Worm (Caenorhabditis elegans) whole organism, midembryonic: Measurements from ENCODE around the gene ZC404.16.

Experiments used
- T22C8.4 ChIP-seq: fragments of 200-800 bp; sonication (Bioruptor generic); IDR thresholded peaks from 2 replicates; pipeline ENCODE4 v1.3.6; 2022; ENCODE audit warnings: missing genetic modification characterization, missing compliant biosample characterization
- cog-1 ChIP-seq: sonication (generic microtip); optimal IDR thresholded peaks from 2 replicates; lab custom pipeline; 2016; ENCODE audit warnings: missing genetic modification characterization, missing compliant biosample characterization
- flt-1 ChIP-seq: fragments of 200-800 bp; sonication (Bioruptor generic); IDR thresholded peaks from 2 replicates; pipeline ENCODE4 v1.3.6; 2022; ENCODE audit warnings: missing genetic modification characterization, missing compliant biosample characterization
- klf-2 ChIP-seq: fragments of 200-800 bp; sonication (Bioruptor generic); conservative IDR thresholded peaks from 2 replicates; pipeline ENCODE4 v1.3.6; 2022; ENCODE audit warnings: missing genetic modification reagents, missing genetic modification characterization, missing compliant biosample characterization
- med-1 ChIP-seq: sonication (generic microtip); optimal IDR thresholded peaks from 2 replicates; lab custom pipeline; 2017; ENCODE audit warnings: missing genetic modification characterization, mild to moderate bottlenecking, missing compliant biosample characterization, antibody characterized with exemption, missing genetic modification reagents; ENCODE audit not compliant: insufficient read depth
- ref-1 ChIP-seq: fragments of 200-800 bp; sonication (Bioruptor generic); conservative IDR thresholded peaks from 2 replicates; pipeline ENCODE4 v1.3.6; 2022; ENCODE audit warnings: missing genetic modification reagents, missing genetic modification characterization, missing compliant biosample characterization
- tab-1 ChIP-seq: fragments of 200-800 bp; sonication (Bioruptor generic); IDR thresholded peaks from 2 replicates; pipeline ENCODE4 v1.3.6; 2022; ENCODE audit warnings: missing genetic modification characterization, missing compliant biosample characterization
- ztf-23 ChIP-seq: fragments of 200-800 bp; sonication (Bioruptor generic); IDR thresholded peaks from 2 replicates; pipeline ENCODE4 v1.3.6; 2022; ENCODE audit warnings: missing genetic modification reagents, missing genetic modification characterization, missing compliant biosample characterization
- ztf-29 ChIP-seq: fragments of 200-800 bp; sonication (Bioruptor generic); IDR thresholded peaks from 2 replicates; pipeline ENCODE4 v1.3.6; 2022; ENCODE audit warnings: missing genetic modification reagents, missing genetic modification characterization, missing compliant biosample characterization

The ZC404.16 gene

ce11 chrV:6801850-6802249 is 28.2 kb upstream of the ZC404.16 start, which contains the start of gene dmsr-10:
dmsr-10 (minus strand) TSS chrV:6801950.
- TF ChIP-seq ztf-29 (GFP tag; lab: Robert Waterston, UW) (no peak), flt-1 (no peak), ztf-23 (no peak), ref-1 (GFP tag; lab: Robert Waterston, UW) (no peak), klf-2 (GFP tag; lab: Robert Waterston, UW) (no peak), tab-1 (no peak), cog-1 (tag; lab: Kevin White, UChicago) (no peak), med-1 (no peak), T22C8.4 (GFP tag; lab: Robert Waterston, UW) (no peak)

- TF ChIP-seq med-1: no peak
- TF ChIP-seq flt-1: no peak
- no peak for TF ChIP-seq klf-2 (GFP tag; lab: Robert Waterston, UW)
- no peak for TF ChIP-seq ref-1 (GFP tag; lab: Robert Waterston, UW)
- TF ChIP-seq tab-1: no peak
- no peak for TF ChIP-seq T22C8.4 (GFP tag; lab: Robert Waterston, UW)
- TF ChIP-seq ztf-29 (GFP tag; lab: Robert Waterston, UW): no peak
- TF ChIP-seq ztf-23: no peak
- no peak for TF ChIP-seq cog-1 (tag; lab: Kevin White, UChicago)
Measured at ce11 chrV:6799564-6799963, 25.9 kb upstream of the ZC404.16 start, which contains the start of gene dmsr-9. dmsr-9 (minus strand) TSS chrV:6799664.

ce11 chrV:6796894-6797293 is 23.3 kb upstream of the ZC404.16 start:
- no peak for TF ChIP-seq T22C8.4 (GFP tag; lab: Robert Waterston, UW)
- TF ChIP-seq cog-1 (tag; lab: Kevin White, UChicago): peak; percentile 65
- no peak for TF ChIP-seq med-1
- TF ChIP-seq klf-2 (GFP tag; lab: Robert Waterston, UW): no peak
- TF ChIP-seq ztf-23: no peak

ce11 chrV:6796264-6796663 is 22.6 kb upstream of the ZC404.16 start:
- TF ChIP-seq ref-1 (GFP tag; lab: Robert Waterston, UW) (no peak), T22C8.4 (GFP tag; lab: Robert Waterston, UW) (no peak), ztf-29 (GFP tag; lab: Robert Waterston, UW) (no peak), cog-1 (tag; lab: Kevin White, UChicago) (no peak), klf-2 (GFP tag; lab: Robert Waterston, UW) (no peak), tab-1 (no peak), med-1 (no peak), ztf-23 (no peak), flt-1 (no peak)

ce11 chrV:6793744-6794239 is 20.2 kb upstream of the ZC404.16 start, which contains the start of gene ZC404.1:
ZC404.1 (plus strand) TSS chrV:6794189.
- TF ChIP-seq ref-1 (GFP tag; lab: Robert Waterston, UW) (no peak), T22C8.4 (GFP tag; lab: Robert Waterston, UW) (no peak), tab-1 (no peak), klf-2 (GFP tag; lab: Robert Waterston, UW) (no peak), flt-1 (no peak), med-1 (no peak), cog-1 (tag; lab: Kevin White, UChicago) (no peak), ztf-23 (no peak), ztf-29 (GFP tag; lab: Robert Waterston, UW) (no peak)

ce11 chrV:6792973-6793372 is 19.3 kb upstream of the ZC404.16 start:
- TF ChIP-seq T22C8.4 (GFP tag; lab: Robert Waterston, UW): no peak
- TF ChIP-seq cog-1 (tag; lab: Kevin White, UChicago): no peak

- no peak for TF ChIP-seq ref-1 (GFP tag; lab: Robert Waterston, UW)
- no peak for TF ChIP-seq tab-1
- no peak for TF ChIP-seq cog-1 (tag; lab: Kevin White, UChicago)
- no peak for TF ChIP-seq ztf-23
- TF ChIP-seq klf-2 (GFP tag; lab: Robert Waterston, UW): no peak
- TF ChIP-seq ztf-29 (GFP tag; lab: Robert Waterston, UW): no peak
- no peak for TF ChIP-seq T22C8.4 (GFP tag; lab: Robert Waterston, UW)
- no peak for TF ChIP-seq flt-1
- TF ChIP-seq med-1: no peak
Measured at ce11 chrV:6792565-6792964, 18.9 kb upstream of the ZC404.16 start, which contains the start of gene gck-2. gck-2 (minus strand) TSS chrV:6792665.

ce11 chrV:6787906-6788430 is 14.3 kb upstream of the ZC404.16 start, which contains the start of gene ZC404.2:
ZC404.2 (plus strand) TSS chrV:6787952.
- TF ChIP-seq ztf-23 (no peak), ztf-29 (GFP tag; lab: Robert Waterston, UW) (no peak), flt-1 (no peak), ref-1 (GFP tag; lab: Robert Waterston, UW) (no peak), tab-1 (no peak), cog-1 (tag; lab: Kevin White, UChicago) (no peak), T22C8.4 (GFP tag; lab: Robert Waterston, UW) (no peak)

ce11 chrV:6784853-6785492 is 11.3 kb upstream of the ZC404.16 start, which contains the start of the genes spn-4 and spe-39:
spn-4 (minus strand) TSS chrV:6784903.
spe-39 (plus strand) TSS chrV:6785451.
- TF ChIP-seq flt-1: peak; percentile 62
- no peak for TF ChIP-seq ref-1 (GFP tag; lab: Robert Waterston, UW)
- TF ChIP-seq med-1: peak; percentile 72
- 0 out of 2 replicates have a peak, but pooled peaks have one; percentile 50 for TF ChIP-seq klf-2 (GFP tag; lab: Robert Waterston, UW)
- no peak for TF ChIP-seq cog-1 (tag; lab: Kevin White, UChicago)
- peak; percentile 51; the same call in 1 of the 2 replicates for TF ChIP-seq ztf-23
- TF ChIP-seq ztf-29 (GFP tag; lab: Robert Waterston, UW): peak; percentile 48; the same call in 1 of the 2 replicates
- peak; percentile 66; the same call in 1 of the 2 replicates for TF ChIP-seq tab-1
